Fruit fly (Drosophila melanogaster): ENCODE data around the gene dsh.
A peak's percentile ranks its signal among the peaks of the same experiment; 100 is the strongest.

Gene dsh

DNA sequence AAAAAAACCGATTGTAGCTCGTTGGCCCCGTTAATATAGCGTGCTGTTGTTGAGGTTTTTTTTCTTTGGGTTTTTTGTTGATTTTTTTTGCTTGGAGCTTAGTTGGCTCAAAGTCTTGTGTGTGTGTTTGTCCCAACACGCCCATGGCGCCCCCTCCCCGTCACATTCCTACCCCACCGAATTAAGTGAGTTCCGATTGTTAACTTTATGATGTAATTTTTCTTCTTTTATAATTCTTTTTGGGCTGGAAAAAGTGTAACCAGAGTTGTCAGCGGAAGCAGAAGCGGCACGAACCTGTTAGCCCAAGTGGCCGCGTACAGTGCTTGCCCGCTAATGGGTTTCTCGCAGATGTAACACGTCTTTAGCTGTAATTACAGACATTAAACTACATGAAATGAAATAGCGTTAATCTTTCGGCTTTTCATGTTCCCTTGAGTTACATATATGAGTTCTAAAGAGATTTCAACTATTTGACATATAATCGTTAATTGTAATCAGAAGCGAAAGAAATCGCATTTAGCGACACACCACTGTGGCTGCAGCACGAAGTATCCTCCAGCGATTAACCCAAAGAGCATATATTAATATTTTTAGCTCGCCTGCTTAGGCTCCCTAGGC is 37.4 kb downstream of the dsh start (continued):
- TF ChIP-seq CG17829 (tag; optimal IDR thresholded peaks at IDR 0.05): no peak
- no peak for TF ChIP-seq Atf3 (GFP tag; optimal IDR thresholded peaks at IDR 0.05)
- no peak for TF ChIP-seq CG11504 (tag; optimal IDR thresholded peaks at IDR 0.05)
- no peak for TF ChIP-seq Nf-YA (GFP tag; IDR thresholded peaks at IDR 0.05)
- peak; percentile 23 for TF ChIP-seq lilli (GFP tag; optimal IDR thresholded peaks at IDR 0.05)
- no peak for TF ChIP-seq usp (GFP tag; optimal IDR thresholded peaks at IDR 0.05)
- no peak for TF ChIP-seq CG30431 (GFP tag; optimal IDR thresholded peaks at IDR 0.05)
- no peak for TF ChIP-seq tgo (GFP tag; IDR thresholded peaks at IDR 0.05)
- TF ChIP-seq CG6683 (GFP tag; optimal IDR thresholded peaks at IDR 0.05): no peak
- TF ChIP-seq B-H1 (GFP tag; IDR thresholded peaks at IDR 0.05): no peak
- TF ChIP-seq ems (GFP tag; optimal IDR thresholded peaks at IDR 0.05): no peak
- TF ChIP-seq CG3995 (GFP tag; optimal IDR thresholded peaks at IDR 0.05): no peak
- no peak for TF ChIP-seq Doc3 (GFP tag; IDR thresholded peaks at IDR 0.05; ENCODE audit: partially characterized antibody)
- TF ChIP-seq Chrac-16 (GFP tag; optimal IDR thresholded peaks at IDR 0.05): no peak
- no peak for TF ChIP-seq CG2116 (GFP tag; optimal IDR thresholded peaks at IDR 0.05)
- TF ChIP-seq ham (GFP tag; IDR thresholded peaks at IDR 0.05): no peak
- no peak for TF ChIP-seq ci (GFP tag; IDR thresholded peaks at IDR 0.05)
- TF ChIP-seq Abd-B (GFP tag; optimal IDR thresholded peaks at IDR 0.05): no peak
- no peak for TF ChIP-seq danr (GFP tag; IDR thresholded peaks at IDR 0.05)
- no peak for TF ChIP-seq MBD-R2 (GFP tag; IDR thresholded peaks at IDR 0.05)
- no peak for TF ChIP-seq her (GFP tag; optimal IDR thresholded peaks at IDR 0.05)
- no peak for TF ChIP-seq CG8359 (GFP tag; optimal IDR thresholded peaks at IDR 0.05; ENCODE audit: borderline replicate concordance)
- no peak for TF ChIP-seq eyg (GFP tag; optimal IDR thresholded peaks at IDR 0.05)
- TF ChIP-seq pho (GFP tag; optimal IDR thresholded peaks at IDR 0.05): no peak
- no peak for TF ChIP-seq Antp (GFP tag; optimal IDR thresholded peaks at IDR 0.05)
- no peak for TF ChIP-seq CG7745 (tag; optimal IDR thresholded peaks at IDR 0.05)
- 0 out of 2 replicates have a peak, but pooled peaks have one; percentile 43 for TF ChIP-seq vvl (GFP tag; IDR thresholded peaks at IDR 0.05)
- TF ChIP-seq ab (GFP tag; optimal IDR thresholded peaks at IDR 0.05): no peak
- no peak for TF ChIP-seq CG4360 (GFP tag; IDR thresholded peaks at IDR 0.05)
- no peak for TF ChIP-seq CG15011 (GFP tag; optimal IDR thresholded peaks at IDR 0.05)
- TF ChIP-seq YL-1 (GFP tag; optimal IDR thresholded peaks at IDR 0.05): no peak
- peak; percentile 88 for TF ChIP-seq grau (tag; optimal IDR thresholded peaks at IDR 0.05)
- TF ChIP-seq CHES-1-like (GFP tag; optimal IDR thresholded peaks at IDR 0.05): no peak
- TF ChIP-seq Oli (tag; optimal IDR thresholded peaks at IDR 0.05): no peak
- peak in 1 of 2 experiments; percentile 61 for TF ChIP-seq Pdp1 (GFP tag; optimal IDR thresholded peaks at IDR 0.05)
- TF ChIP-seq Lim3 (GFP tag; IDR thresholded peaks at IDR 0.05): no peak
- TF ChIP-seq CG17361 (GFP tag; IDR thresholded peaks at IDR 0.05): no peak
- TF ChIP-seq cg (GFP tag; optimal IDR thresholded peaks at IDR 0.05): no peak
- no peak for TF ChIP-seq CG7372 (GFP tag; IDR thresholded peaks at IDR 0.05)
- TF ChIP-seq ara (GFP tag; IDR thresholded peaks at IDR 0.05): no peak
- no peak for TF ChIP-seq Hr39 (optimal IDR thresholded peaks at IDR 0.05)
- TF ChIP-seq Dref (GFP tag; IDR thresholded peaks at IDR 0.05): no peak
- TF ChIP-seq ranshi (GFP tag; IDR thresholded peaks at IDR 0.05): no peak
- no peak for TF ChIP-seq CG1647 (GFP tag; optimal IDR thresholded peaks at IDR 0.05)
- TF ChIP-seq CG4854 (GFP tag; optimal IDR thresholded peaks at IDR 0.05): no peak
- no peak for TF ChIP-seq CG9727 (GFP tag; optimal IDR thresholded peaks at IDR 0.05)
- TF ChIP-seq HmgZ (tag; optimal IDR thresholded peaks at IDR 0.05): peak; percentile 47
- TF ChIP-seq dan (GFP tag; IDR thresholded peaks at IDR 0.05): no peak
- no peak for TF ChIP-seq MTF-1 (GFP tag; optimal IDR thresholded peaks at IDR 0.05; ENCODE audit: borderline replicate concordance)
- TF ChIP-seq HmgD (GFP tag; optimal IDR thresholded peaks at IDR 0.05): no peak
- peak; percentile 44; the same call in 1 of the 2 replicates for TF ChIP-seq Ada2b (GFP tag; IDR thresholded peaks at IDR 0.05)
- TF ChIP-seq aop (GFP tag; IDR thresholded peaks at IDR 0.05): no peak

Measured in whole organism, embryonic.